Worm (Caenorhabditis elegans): ENCODE data around the gene Y62H9A.1.

Y62H9A.1 gene

ce11 chrX:11854432-11854831 is 20.9 kb upstream of the Y62H9A.1 start:
- TF ChIP-seq elt-2 (tag; optimal IDR thresholded peaks at IDR 0.05) (peak; percentile 67), skn-1 (tag; optimal IDR thresholded peaks at IDR 0.05) (no peak), pqm-1 (tag; optimal IDR thresholded peaks at IDR 0.05) (peak; percentile 56)

ce11 chrX:11854903-11855302 is 20.4 kb upstream of the Y62H9A.1 start, which contains the start of gene F54F7.8:
F54F7.8 (minus strand) TSS chrX:11855003.
- TF ChIP-seq eor-1 (tag; optimal IDR thresholded peaks at IDR 0.05) = no peak
- TF ChIP-seq ceh-28 (tag; optimal IDR thresholded peaks at IDR 0.05) = no peak
- TF ChIP-seq elt-3 (tag; optimal IDR thresholded peaks at IDR 0.05) = no peak
- TF ChIP-seq mml-1 (tag; optimal IDR thresholded peaks at IDR 0.05) = no peak
- TF ChIP-seq elt-2 (tag; optimal IDR thresholded peaks at IDR 0.05) = no peak
- no peak for TF ChIP-seq fkh-10 (GFP tag; optimal IDR thresholded peaks at IDR 0.05)
- no peak for TF ChIP-seq ceh-82 (tag; optimal IDR thresholded peaks at IDR 0.05)
- no peak for TF ChIP-seq nhr-23 (tag; optimal IDR thresholded peaks at IDR 0.05)
- TF ChIP-seq elt-1 (tag; optimal IDR thresholded peaks at IDR 0.05) = no peak
- TF ChIP-seq lin-39 (tag; optimal IDR thresholded peaks at IDR 0.05) = no peak
- no peak for TF ChIP-seq ZK546.5 (tag; optimal IDR thresholded peaks at IDR 0.05)
- TF ChIP-seq mdl-1 (tag; optimal IDR thresholded peaks at IDR 0.05) = no peak
- no peak for TF ChIP-seq jun-1 (tag; optimal IDR thresholded peaks at IDR 0.05)
- no peak for TF ChIP-seq nhr-77 (tag; optimal IDR thresholded peaks at IDR 0.05)
- no peak for TF ChIP-seq ama-1 (optimal IDR thresholded peaks at IDR 0.05)
- TF ChIP-seq skn-1 (tag; optimal IDR thresholded peaks at IDR 0.05) = no peak
- no peak for TF ChIP-seq fkh-2 (tag; optimal IDR thresholded peaks at IDR 0.05)
- no peak for TF ChIP-seq R02D3.7 (tag; optimal IDR thresholded peaks at IDR 0.05)
- no peak for TF ChIP-seq unc-62 (GFP tag; optimal IDR thresholded peaks at IDR 0.05)
- TF ChIP-seq egl-5 (tag; optimal IDR thresholded peaks at IDR 0.05) = no peak

- TF ChIP-seq nhr-237 (tag; optimal IDR thresholded peaks at IDR 0.05) (no peak), lin-39 (tag; optimal IDR thresholded peaks at IDR 0.05) (no peak)
These were observed 19.1 kb upstream of the Y62H9A.1 start for ce11 chrX:11856214-11856613.

ce11 chrX:11857178-11857577 is 18.2 kb upstream of the Y62H9A.1 start, which contains the start of gene mes-1:
mes-1 (plus strand) TSS chrX:11857478.
- TF ChIP-seq zag-1 (tag; optimal IDR thresholded peaks at IDR 0.05) (no peak), elt-1 (tag; optimal IDR thresholded peaks at IDR 0.05) (no peak), snpc-4 (tag; optimal IDR thresholded peaks at IDR 0.05) (no peak), nhr-77 (tag; optimal IDR thresholded peaks at IDR 0.05) (no peak), tbx-2 (tag; optimal IDR thresholded peaks at IDR 0.05) (no peak), nhr-43 (tag; optimal IDR thresholded peaks at IDR 0.05; ENCODE audit: poor library complexity, severe bottlenecking) (no peak), egl-27 (tag; optimal IDR thresholded peaks at IDR 0.05) (no peak), elt-2 (tag; optimal IDR thresholded peaks at IDR 0.05) (no peak), nhr-25 (tag; optimal IDR thresholded peaks at IDR 0.05) (no peak), ceh-28 (tag; optimal IDR thresholded peaks at IDR 0.05) (no peak), aly-2 (tag; optimal IDR thresholded peaks at IDR 0.05) (no peak), nfya-1 (tag; optimal IDR thresholded peaks at IDR 0.05; ENCODE audit: insufficient read depth) (no peak), ceh-82 (tag; optimal IDR thresholded peaks at IDR 0.05) (no peak)

- no peak for TF ChIP-seq lin-39 (tag; optimal IDR thresholded peaks at IDR 0.05)
- no peak for TF ChIP-seq unc-39 (tag; optimal IDR thresholded peaks at IDR 0.05)
- TF ChIP-seq nhr-77 (tag; optimal IDR thresholded peaks at IDR 0.05) = no peak
- TF ChIP-seq ama-1 (optimal IDR thresholded peaks at IDR 0.05) = no peak
- no peak for TF ChIP-seq nhr-25 (tag; optimal IDR thresholded peaks at IDR 0.05)
- no peak for TF ChIP-seq lsy-12 (tag; optimal IDR thresholded peaks at IDR 0.05)
- TF ChIP-seq jun-1 (tag; optimal IDR thresholded peaks at IDR 0.05) = no peak
- TF ChIP-seq elt-3 (tag; optimal IDR thresholded peaks at IDR 0.05) = no peak
- no peak for TF ChIP-seq pha-4 (tag; optimal IDR thresholded peaks at IDR 0.05)
These were observed 12.0 kb upstream of the Y62H9A.1 start, which contains the start of gene F54F7.10 for ce11 chrX:11863307-11863706. F54F7.10 (plus strand) TSS chrX:11863607.

- TF ChIP-seq sea-2 (GFP tag; optimal IDR thresholded peaks at IDR 0.05) = no peak
- no peak for TF ChIP-seq mdl-1 (tag; optimal IDR thresholded peaks at IDR 0.05)
- TF ChIP-seq elt-2 (tag; optimal IDR thresholded peaks at IDR 0.05) = no peak
- TF ChIP-seq zag-1 (tag; optimal IDR thresholded peaks at IDR 0.05) = no peak
- TF ChIP-seq ztf-11 (tag; optimal IDR thresholded peaks at IDR 0.05) = no peak
- no peak for TF ChIP-seq nhr-28 (tag; optimal IDR thresholded peaks at IDR 0.05)
- no peak for TF ChIP-seq hmg-11 (tag; optimal IDR thresholded peaks at IDR 0.05)
- no peak for TF ChIP-seq lin-39 (tag; optimal IDR thresholded peaks at IDR 0.05)
- TF ChIP-seq nhr-237 (tag; optimal IDR thresholded peaks at IDR 0.05) = no peak
- TF ChIP-seq ceh-82 (tag; optimal IDR thresholded peaks at IDR 0.05) = no peak
- no peak for TF ChIP-seq unc-39 (tag; optimal IDR thresholded peaks at IDR 0.05)
- TF ChIP-seq fkh-10 (GFP tag; optimal IDR thresholded peaks at IDR 0.05) = no peak
- no peak for TF ChIP-seq nhr-67 (tag; optimal IDR thresholded peaks at IDR 0.05)
- TF ChIP-seq ceh-9 (tag; optimal IDR thresholded peaks at IDR 0.05) = no peak
These were observed 10.3 kb upstream of the Y62H9A.1 start, which contains the start of gene F54F7.6 for ce11 chrX:11865083-11865482. F54F7.6 (plus strand) TSS chrX:11865383.
